Worm (Caenorhabditis elegans) whole organism, midembryonic: ENCODE data around the gene F31E3.6.

Experiments used
- T22C8.4 ChIP-seq: fragments of 200-800 bp; sonication (Bioruptor generic); IDR thresholded peaks from 2 replicates; pipeline ENCODE4 v1.3.6; 2022; ENCODE audit warnings: missing genetic modification characterization, missing compliant biosample characterization
- cog-1 ChIP-seq: sonication (generic microtip); optimal IDR thresholded peaks from 2 replicates; lab custom pipeline; 2016; ENCODE audit warnings: missing genetic modification characterization, missing compliant biosample characterization
- flt-1 ChIP-seq: fragments of 200-800 bp; sonication (Bioruptor generic); IDR thresholded peaks from 2 replicates; pipeline ENCODE4 v1.3.6; 2022; ENCODE audit warnings: missing genetic modification characterization, missing compliant biosample characterization
- klf-2 ChIP-seq: fragments of 200-800 bp; sonication (Bioruptor generic); conservative IDR thresholded peaks from 2 replicates; pipeline ENCODE4 v1.3.6; 2022; ENCODE audit warnings: missing genetic modification reagents, missing genetic modification characterization, missing compliant biosample characterization
- med-1 ChIP-seq: sonication (generic microtip); optimal IDR thresholded peaks from 2 replicates; lab custom pipeline; 2017; ENCODE audit warnings: missing genetic modification characterization, mild to moderate bottlenecking, missing compliant biosample characterization, antibody characterized with exemption, missing genetic modification reagents; ENCODE audit not compliant: insufficient read depth
- ref-1 ChIP-seq: fragments of 200-800 bp; sonication (Bioruptor generic); conservative IDR thresholded peaks from 2 replicates; pipeline ENCODE4 v1.3.6; 2022; ENCODE audit warnings: missing genetic modification reagents, missing genetic modification characterization, missing compliant biosample characterization
- tab-1 ChIP-seq: fragments of 200-800 bp; sonication (Bioruptor generic); IDR thresholded peaks from 2 replicates; pipeline ENCODE4 v1.3.6; 2022; ENCODE audit warnings: missing genetic modification characterization, missing compliant biosample characterization
- ztf-23 ChIP-seq: fragments of 200-800 bp; sonication (Bioruptor generic); IDR thresholded peaks from 2 replicates; pipeline ENCODE4 v1.3.6; 2022; ENCODE audit warnings: missing genetic modification reagents, missing genetic modification characterization, missing compliant biosample characterization
- ztf-29 ChIP-seq: fragments of 200-800 bp; sonication (Bioruptor generic); IDR thresholded peaks from 2 replicates; pipeline ENCODE4 v1.3.6; 2022; ENCODE audit warnings: missing genetic modification reagents, missing genetic modification characterization, missing compliant biosample characterization

Gene F31E3.6

DNA sequence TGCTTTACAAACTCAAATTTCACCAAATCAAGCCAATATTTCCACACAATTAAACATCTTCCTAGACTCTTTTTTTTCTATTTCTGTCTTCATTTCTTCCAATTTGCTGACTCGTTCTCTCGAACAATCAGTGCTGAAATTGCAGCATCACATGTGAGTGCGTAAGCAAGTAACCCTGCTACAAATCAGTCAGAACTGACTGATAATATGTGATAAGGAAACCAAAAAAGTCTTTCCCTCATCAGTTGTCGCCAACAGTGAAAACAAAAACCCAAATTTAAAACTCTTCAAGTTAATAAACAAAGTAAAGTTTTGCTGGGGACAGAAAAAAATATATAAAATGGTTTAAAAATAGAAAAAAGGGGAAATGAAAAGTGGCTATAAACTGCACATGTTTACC is 9.6 kb downstream of the F31E3.6 start:
- no peak for TF ChIP-seq T22C8.4 (GFP tag; lab: Robert Waterston, UW)
- TF ChIP-seq ref-1 (GFP tag; lab: Robert Waterston, UW): no peak

DNA sequence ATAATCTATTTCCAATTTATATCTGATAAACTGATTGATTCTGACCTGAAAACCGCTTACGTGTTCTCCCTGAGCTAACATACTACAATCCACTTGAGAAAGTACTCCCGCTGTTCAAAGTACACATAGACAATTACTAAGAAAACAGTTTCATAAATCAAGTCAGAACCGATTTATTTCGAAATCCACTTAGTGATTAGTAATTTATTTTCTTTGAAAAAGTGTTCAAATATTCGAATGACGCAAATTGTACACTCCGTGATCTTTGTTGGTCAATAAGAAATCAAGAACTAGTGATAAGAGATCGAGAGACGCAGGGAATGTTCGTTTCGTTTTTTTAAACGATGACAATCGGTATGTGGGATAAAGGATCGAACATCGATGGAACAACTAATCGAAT is 10.6 kb downstream of the F31E3.6 start:
- TF ChIP-seq tab-1 (no peak), cog-1 (tag; lab: Kevin White, UChicago) (no peak), ref-1 (GFP tag; lab: Robert Waterston, UW) (no peak), T22C8.4 (GFP tag; lab: Robert Waterston, UW) (no peak), med-1 (GFP tag; lab: Kevin White, UChicago) (no peak)

DNA sequence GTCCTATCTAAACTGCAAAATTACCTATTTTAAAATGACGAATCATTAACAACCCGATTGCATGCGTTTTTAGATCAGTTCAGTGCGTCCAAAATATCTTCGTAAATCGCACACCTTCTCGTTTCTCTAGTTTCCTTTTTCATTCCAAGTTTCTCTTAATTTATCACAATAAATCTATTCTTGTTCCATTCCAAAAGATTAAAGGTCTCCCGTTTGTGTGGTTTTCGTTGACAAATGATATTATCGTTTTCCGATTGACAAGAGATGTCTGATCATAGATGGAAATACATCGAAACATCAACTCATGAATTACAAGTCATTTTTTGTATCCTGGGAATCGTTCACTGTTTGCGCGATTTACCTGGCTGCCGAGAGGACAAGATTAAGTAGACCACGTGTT is 11.3 kb downstream of the F31E3.6 start:
- TF ChIP-seq flt-1 (no peak), ztf-23 (no peak), cog-1 (tag; lab: Kevin White, UChicago) (no peak), tab-1 (no peak), ztf-29 (GFP tag; lab: Robert Waterston, UW) (no peak), klf-2 (GFP tag; lab: Robert Waterston, UW) (no peak), T22C8.4 (GFP tag; lab: Robert Waterston, UW) (no peak), ref-1 (GFP tag; lab: Robert Waterston, UW) (no peak), med-1 (GFP tag; lab: Kevin White, UChicago) (no peak)

DNA sequence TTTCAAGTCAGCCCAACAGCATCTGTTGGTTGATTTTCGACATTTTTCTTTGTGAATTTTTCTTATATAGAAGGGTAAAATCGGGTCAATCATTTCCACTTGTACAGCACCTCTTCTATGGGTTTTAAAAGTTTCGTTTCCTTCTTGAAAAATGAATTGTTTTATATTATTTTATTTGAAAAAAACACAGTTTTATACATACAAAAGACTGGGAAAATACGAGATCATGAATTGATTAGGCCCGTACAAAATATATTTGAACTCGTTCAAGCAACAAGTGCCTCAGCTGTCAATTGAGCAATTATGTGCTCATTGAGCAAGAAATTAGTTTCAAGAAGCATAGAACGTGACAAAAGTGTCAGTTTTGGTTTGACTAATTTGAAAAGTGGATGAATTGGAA is 20.3 kb downstream of the F31E3.6 start:
- TF ChIP-seq tab-1 (no peak), med-1 (GFP tag; lab: Kevin White, UChicago) (no peak), ref-1 (GFP tag; lab: Robert Waterston, UW) (no peak)

DNA sequence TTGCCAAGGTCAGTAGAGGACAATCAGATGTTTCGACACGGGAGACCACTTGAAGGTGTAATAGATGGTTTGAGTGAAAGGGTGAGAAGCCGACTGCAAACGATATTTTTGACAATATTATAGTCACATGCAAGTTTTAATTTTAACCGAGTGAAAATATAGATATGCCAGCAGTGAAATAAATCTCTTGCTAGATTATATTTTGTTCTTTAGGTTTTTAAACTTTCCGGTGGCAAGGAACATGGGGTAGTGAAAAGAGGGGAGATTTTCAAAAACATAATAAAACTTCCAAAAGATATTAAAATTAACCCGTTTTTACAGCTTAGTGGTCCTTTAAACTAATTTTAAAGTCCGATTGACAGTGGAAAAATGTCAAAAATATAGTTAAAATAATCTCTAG is 23.5 kb downstream of the F31E3.6 start, which contains the start of gene C06E8.5:
Gene C06E8.5, minus strand, starts transcription at position 101 of the 400 bp plus-strand sequence.
- no peak for TF ChIP-seq ztf-23
- TF ChIP-seq med-1 (GFP tag; lab: Kevin White, UChicago): no peak
- TF ChIP-seq ztf-29 (GFP tag; lab: Robert Waterston, UW): no peak
- no peak for TF ChIP-seq flt-1
- no peak for TF ChIP-seq tab-1
- no peak for TF ChIP-seq cog-1 (tag; lab: Kevin White, UChicago)
- no peak for TF ChIP-seq klf-2 (GFP tag; lab: Robert Waterston, UW)
- TF ChIP-seq ref-1 (GFP tag; lab: Robert Waterston, UW): no peak
- TF ChIP-seq T22C8.4 (GFP tag; lab: Robert Waterston, UW): no peak

DNA sequence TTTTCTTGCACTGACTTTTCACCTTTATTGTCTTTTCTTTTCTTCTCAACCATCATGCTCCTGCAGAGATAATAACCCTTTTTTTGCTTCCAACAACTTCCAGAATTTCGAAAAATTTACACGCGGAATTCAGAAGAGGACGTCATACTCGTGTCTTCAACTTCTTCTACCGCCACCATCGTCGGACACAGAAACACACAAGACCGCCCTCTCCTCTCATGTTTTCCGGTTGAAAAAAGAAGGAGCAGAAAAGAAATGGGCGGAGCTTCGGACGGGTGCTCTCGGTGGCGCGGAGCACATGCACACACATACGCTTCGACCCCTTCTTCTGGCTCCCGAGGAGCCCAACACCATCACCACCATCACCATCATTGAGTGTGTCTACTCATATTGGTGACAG is 27.0 kb downstream of the F31E3.6 start, which contains the start of gene lgc-38:
Gene lgc-38, plus strand, starts transcription at position 301 of the 400 bp plus-strand sequence.
- TF ChIP-seq ref-1 (GFP tag; lab: Robert Waterston, UW): no peak
- no peak for TF ChIP-seq tab-1
- no peak for TF ChIP-seq ztf-29 (GFP tag; lab: Robert Waterston, UW)
- TF ChIP-seq klf-2 (GFP tag; lab: Robert Waterston, UW): no peak
- TF ChIP-seq ztf-23: no peak
- no peak for TF ChIP-seq T22C8.4 (GFP tag; lab: Robert Waterston, UW)
- TF ChIP-seq med-1 (GFP tag; lab: Kevin White, UChicago): no peak
- TF ChIP-seq flt-1: no peak
- no peak for TF ChIP-seq cog-1 (tag; lab: Kevin White, UChicago)

DNA sequence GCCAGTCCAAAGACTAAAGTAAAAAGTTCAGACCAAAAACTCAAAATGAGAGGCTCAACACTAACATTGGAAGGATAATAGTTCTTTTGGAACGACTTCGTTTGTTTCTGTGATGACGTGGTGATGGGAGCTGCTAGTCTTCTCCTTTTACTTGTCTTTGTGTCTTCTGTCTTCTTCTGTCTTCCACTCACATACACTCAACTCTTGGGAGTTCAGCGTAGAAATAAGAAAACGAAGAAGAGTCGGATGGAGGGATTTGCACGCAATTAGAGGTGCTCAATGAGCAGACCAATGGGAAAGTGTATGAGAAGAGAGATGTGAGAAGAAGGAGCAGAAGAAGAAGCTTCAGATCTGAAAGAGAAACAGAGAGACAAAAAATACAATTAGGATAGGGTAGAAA is 30.2 kb downstream of the F31E3.6 start:
- TF ChIP-seq ref-1 (GFP tag; lab: Robert Waterston, UW): no peak
- TF ChIP-seq klf-2 (GFP tag; lab: Robert Waterston, UW): no peak
- no peak for TF ChIP-seq ztf-23
- no peak for TF ChIP-seq ztf-29 (GFP tag; lab: Robert Waterston, UW)
- no peak for TF ChIP-seq cog-1 (tag; lab: Kevin White, UChicago)
- no peak for TF ChIP-seq flt-1
- no peak for TF ChIP-seq med-1 (GFP tag; lab: Kevin White, UChicago)
- TF ChIP-seq tab-1: no peak
- TF ChIP-seq T22C8.4 (GFP tag; lab: Robert Waterston, UW): no peak

DNA sequence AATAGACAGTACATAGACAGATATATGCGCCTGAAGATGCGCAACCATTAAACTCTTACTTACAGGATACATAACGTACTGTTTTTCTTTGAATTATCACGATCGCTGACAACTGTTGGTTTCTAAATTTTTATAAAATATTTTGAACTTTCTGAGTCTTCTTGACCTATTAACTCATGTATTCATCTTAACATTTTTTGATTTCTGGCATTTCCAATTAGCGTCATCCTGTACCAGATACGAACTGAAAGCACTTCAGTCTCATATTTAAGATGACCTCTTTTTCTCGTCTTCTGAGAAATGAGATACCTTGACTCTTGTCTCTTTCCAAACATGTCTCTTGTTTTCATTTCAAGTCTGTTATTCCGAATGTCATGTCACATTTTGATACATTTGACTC is 31.9 kb downstream of the F31E3.6 start:
- TF ChIP-seq T22C8.4 (GFP tag; lab: Robert Waterston, UW): no peak
- TF ChIP-seq flt-1: no peak
- TF ChIP-seq ztf-23: no peak
- no peak for TF ChIP-seq med-1 (GFP tag; lab: Kevin White, UChicago)
- no peak for TF ChIP-seq ztf-29 (GFP tag; lab: Robert Waterston, UW)
- no peak for TF ChIP-seq cog-1 (tag; lab: Kevin White, UChicago)
- TF ChIP-seq klf-2 (GFP tag; lab: Robert Waterston, UW): no peak
- no peak for TF ChIP-seq tab-1
- no peak for TF ChIP-seq ref-1 (GFP tag; lab: Robert Waterston, UW)

DNA sequence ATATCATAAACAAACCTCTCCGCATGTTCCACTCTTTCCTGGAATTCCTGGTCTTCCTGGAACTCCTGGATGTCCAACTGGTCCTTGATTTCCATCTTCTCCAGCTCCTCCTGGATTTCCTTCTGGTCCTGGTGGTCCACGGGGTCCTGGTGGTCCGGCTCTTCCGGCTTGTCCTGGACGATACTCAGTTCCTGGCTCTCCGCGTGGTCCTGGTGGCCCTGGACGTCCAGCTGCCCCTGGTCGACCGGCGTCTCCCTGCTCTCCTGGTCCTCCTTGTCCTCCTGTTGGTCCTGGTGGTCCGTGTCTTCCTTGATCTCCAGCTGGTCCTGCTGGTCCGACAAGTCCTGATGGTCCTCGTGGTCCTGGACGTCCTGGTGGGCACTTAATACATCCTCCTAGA is 37.8 kb downstream of the F31E3.6 start:
- no peak for TF ChIP-seq klf-2 (GFP tag; lab: Robert Waterston, UW)
- no peak for TF ChIP-seq ztf-23
- TF ChIP-seq ztf-29 (GFP tag; lab: Robert Waterston, UW): no peak
- TF ChIP-seq T22C8.4 (GFP tag; lab: Robert Waterston, UW): no peak
- no peak for TF ChIP-seq flt-1
- no peak for TF ChIP-seq tab-1
- TF ChIP-seq cog-1 (tag; lab: Kevin White, UChicago): no peak
- no peak for TF ChIP-seq ref-1 (GFP tag; lab: Robert Waterston, UW)
- no peak for TF ChIP-seq med-1 (GFP tag; lab: Kevin White, UChicago)

DNA sequence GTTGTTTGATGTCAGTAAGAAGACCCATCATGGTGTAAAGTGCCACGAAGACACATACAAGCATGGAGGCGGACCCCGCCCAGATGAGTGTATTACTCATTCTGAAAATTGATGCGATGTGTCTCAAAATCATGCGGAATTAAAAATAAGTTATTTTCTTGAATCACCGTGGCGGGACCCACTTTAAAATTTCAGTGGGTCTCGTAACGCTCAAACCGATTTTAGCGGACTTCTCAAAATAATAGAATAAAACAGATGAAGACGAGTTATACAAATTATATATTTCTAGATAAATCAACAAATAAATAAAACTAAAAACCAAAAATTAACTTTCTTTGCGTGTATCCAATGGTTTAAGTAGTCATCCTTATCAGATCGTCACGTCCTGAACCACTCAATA is 38.6 kb downstream of the F31E3.6 start, which contains the start of gene col-8:
Gene col-8, minus strand, starts transcription at position 101 of the 400 bp plus-strand sequence.
- TF ChIP-seq cog-1 (tag; lab: Kevin White, UChicago) (no peak), T22C8.4 (GFP tag; lab: Robert Waterston, UW) (no peak), ref-1 (GFP tag; lab: Robert Waterston, UW) (no peak), tab-1 (no peak), med-1 (GFP tag; lab: Kevin White, UChicago) (no peak), ztf-23 (no peak), klf-2 (GFP tag; lab: Robert Waterston, UW) (no peak), ztf-29 (GFP tag; lab: Robert Waterston, UW) (no peak), flt-1 (no peak)
